Worm (Caenorhabditis elegans) whole organism, L4/young adult: ENCODE measurements around the gene set-4.

ENCODE experiments used
- dao-5 ChIP-seq: sonication (generic microtip); optimal IDR thresholded peaks from 2 replicates; lab custom pipeline; 2016; ENCODE audit warnings: missing genotype, missing genetic modification characterization, moderate library complexity, missing compliant biosample characterization
- him-1 ChIP-seq: sonication (generic microtip); optimal IDR thresholded peaks from 2 replicates; lab custom pipeline; 2016; ENCODE audit warnings: missing genotype, missing genetic modification reagents, missing genetic modification characterization, missing compliant biosample characterization

ce11 chrII:6343893-6344292 lies 12.8 kb upstream of the set-4 start, which contains the start of gene txt-18:
- TF ChIP-seq him-1 (tag; lab: Kevin White, UChicago): no peak
- no peak for TF ChIP-seq dao-5 (tag; lab: Kevin White, UChicago)
